Worm (Caenorhabditis elegans): ENCODE results near the gene F08F8.9.

ce11 chrIII:7375434-7375833, 21.7 kb upstream of the F08F8.9 start:
- TF ChIP-seq ama-1 (optimal IDR thresholded peaks at IDR 0.05) (peak; percentile 61), nhr-19 (GFP tag; conservative IDR thresholded peaks at IDR 0.05) (peak; percentile 27; the same call in 1 of the 2 replicates), unc-62 (GFP tag; optimal IDR thresholded peaks at IDR 0.05) (no peak), nhr-71 (tag; optimal IDR thresholded peaks at IDR 0.05) (peak; percentile 52), xbp-1 (tag; optimal IDR thresholded peaks at IDR 0.05) (no peak)
